Fruit fly (Drosophila melanogaster) whole organism, prepupa: ENCODE results near the gene lectin-37Db.

Experiments used
- CG10631 ChIP-seq: fragments of 200-800 bp; sonication (Bioruptor generic); optimal IDR thresholded peaks from 2 replicates; lab custom pipeline; 2016; ENCODE audit warnings: missing biosample characterization, missing genetic modification characterization
- CG10669 ChIP-seq: fragments of 200-800 bp; sonication (Bioruptor generic); optimal IDR thresholded peaks from 3 replicates; lab custom pipeline; 2018; ENCODE audit warnings: missing biosample characterization, mild to moderate bottlenecking, missing genetic modification characterization, moderate library complexity
- CG11294 ChIP-seq: fragments of 200-800 bp; sonication (Bioruptor generic); IDR thresholded peaks from 2 replicates; pipeline ENCODE4 v1.3.6; 2022; ENCODE audit warnings: missing biosample characterization, missing genetic modification characterization
- CG11762 ChIP-seq: fragments of 200-800 bp; sonication (Bioruptor generic); optimal IDR thresholded peaks from 3 replicates; lab custom pipeline; 2016; ENCODE audit warnings: missing biosample characterization, missing genetic modification characterization; ENCODE audit not compliant: insufficient read depth
- CG11902 ChIP-seq: fragments of 200-800 bp; sonication (Bioruptor generic); optimal IDR thresholded peaks from 3 replicates; lab custom pipeline; 2016; ENCODE audit warnings: missing biosample characterization, missing genetic modification characterization
- CG15336 ChIP-seq: fragments of 200-800 bp; sonication (Bioruptor generic); IDR thresholded peaks from 2 replicates; pipeline ENCODE4 v1.3.6; 2022; ENCODE audit warnings: missing biosample characterization, missing genetic modification characterization
- CG1621 ChIP-seq: fragments of 200-800 bp; sonication (Bioruptor generic); optimal IDR thresholded peaks from 3 replicates; lab custom pipeline; 2018; ENCODE audit warnings: missing biosample characterization, mild to moderate bottlenecking, missing genetic modification characterization
- CG16779 ChIP-seq: fragments of 200-800 bp; sonication (Bioruptor generic); optimal IDR thresholded peaks from 3 replicates; lab custom pipeline; 2017; ENCODE audit warnings: missing biosample characterization, mild to moderate bottlenecking, missing genetic modification characterization
- CG3032 ChIP-seq: fragments of 200-800 bp; optimal IDR thresholded peaks from 2 replicates; lab custom pipeline; 2019; ENCODE audit warnings: missing biosample characterization, mild to moderate bottlenecking, missing genetic modification characterization, moderate library complexity
- CG31627 ChIP-seq: fragments of 200-800 bp; sonication (Bioruptor generic); optimal IDR thresholded peaks from 3 replicates; lab custom pipeline; 2016; ENCODE audit warnings: missing biosample characterization, missing genetic modification characterization
- CG34406 ChIP-seq: fragments of 200-800 bp; sonication (Bioruptor generic); optimal IDR thresholded peaks from 3 replicates; lab custom pipeline; 2016; ENCODE audit warnings: missing biosample characterization, missing genetic modification characterization
- CG3919 ChIP-seq: fragments of 200-800 bp; sonication (Bioruptor generic); optimal IDR thresholded peaks from 3 replicates; lab custom pipeline; 2016; ENCODE audit warnings: missing biosample characterization, missing genetic modification characterization
- CG4318 ChIP-seq: fragments of 200-800 bp; sonication (Bioruptor generic); optimal IDR thresholded peaks from 3 replicates; lab custom pipeline; 2017; ENCODE audit warnings: missing biosample characterization, mild to moderate bottlenecking, missing genetic modification characterization
- CG6163 ChIP-seq: fragments of 200-800 bp; sonication (Bioruptor generic); IDR thresholded peaks from 3 replicates; pipeline ENCODE4 v1.3.6; 2022; ENCODE audit warnings: missing biosample characterization, missing genetic modification characterization
- CG6276 ChIP-seq: fragments of 200-800 bp; sonication (Bioruptor generic); optimal IDR thresholded peaks from 2 replicates; lab custom pipeline; 2017; ENCODE audit warnings: missing biosample characterization, mild to moderate bottlenecking, missing genetic modification characterization
- CG6808 ChIP-seq: fragments of 200-800 bp; sonication (Bioruptor generic); optimal IDR thresholded peaks from 3 replicates; lab custom pipeline; 2017; ENCODE audit warnings: missing biosample characterization, missing genetic modification characterization, mild to moderate bottlenecking, moderate library complexity, missing genetic modification reagents
- CG6854 ChIP-seq: fragments of 200-800 bp; sonication (Bioruptor generic); optimal IDR thresholded peaks from 2 replicates; lab custom pipeline; 2017; ENCODE audit warnings: missing biosample characterization, mild to moderate bottlenecking, missing genetic modification characterization
- CG8119 ChIP-seq: fragments of 200-800 bp; sonication (Bioruptor generic); IDR thresholded peaks from 3 replicates; pipeline ENCODE4 v1.3.6; 2022; ENCODE audit warnings: missing biosample characterization, missing genetic modification characterization
- CG8319 ChIP-seq: fragments of 200-800 bp; sonication (Bioruptor generic); optimal IDR thresholded peaks from 3 replicates; lab custom pipeline; 2016; ENCODE audit warnings: missing biosample characterization, missing genetic modification characterization
- CG8632 ChIP-seq: fragments of 200-800 bp; sonication (Bioruptor generic); optimal IDR thresholded peaks from 3 replicates; lab custom pipeline; 2016; ENCODE audit warnings: missing biosample characterization, missing genetic modification characterization
- CG9139 ChIP-seq: fragments of 200-800 bp; sonication (Bioruptor generic); optimal IDR thresholded peaks from 3 replicates; lab custom pipeline; 2017; ENCODE audit warnings: missing biosample characterization, mild to moderate bottlenecking, missing genetic modification characterization
- Eip75B ChIP-seq: fragments of 200-800 bp; sonication (Bioruptor generic); optimal IDR thresholded peaks from 3 replicates; lab custom pipeline; 2016; ENCODE audit warnings: missing biosample characterization, missing genetic modification characterization
- Eip78C ChIP-seq: fragments of 200-800 bp; sonication (Bioruptor generic); peaks from one replicate; lab custom pipeline; 2016; ENCODE audit warnings: missing biosample characterization, missing genetic modification characterization
- Eip93F ChIP-seq: fragments of 200-800 bp; sonication (Bioruptor generic); optimal IDR thresholded peaks from 2 replicates; lab custom pipeline; 2016; ENCODE audit warnings: missing biosample characterization, mild to moderate bottlenecking, missing genetic modification characterization
- Ets96B ChIP-seq: fragments of 200-800 bp; optimal IDR thresholded peaks from 2 replicates; lab custom pipeline; 2019; ENCODE audit warnings: missing biosample characterization, mild to moderate bottlenecking, missing genetic modification characterization, moderate library complexity
- Gug ChIP-seq: fragments of 200-800 bp; sonication (Bioruptor generic); IDR thresholded peaks from 2 replicates; pipeline ENCODE4 v1.3.6; 2022; ENCODE audit warnings: missing biosample characterization, missing genetic modification characterization
- Hr38 ChIP-seq: sonication (Bioruptor generic); optimal IDR thresholded peaks from 2 replicates; lab custom pipeline; 2016; ENCODE audit warnings: missing biosample characterization, missing genetic modification characterization
- Hr4 ChIP-seq: fragments of 200-800 bp; sonication (Bioruptor generic); optimal IDR thresholded peaks from 3 replicates; lab custom pipeline; 2016; ENCODE audit warnings: missing biosample characterization, missing genetic modification characterization
- Lpt ChIP-seq: fragments of 200-800 bp; sonication (Bioruptor generic); optimal IDR thresholded peaks from 3 replicates; lab custom pipeline; 2016; ENCODE audit warnings: missing biosample characterization, missing genetic modification characterization
- Met ChIP-seq: fragments of 200-800 bp; sonication (Bioruptor generic); optimal IDR thresholded peaks from 3 replicates; lab custom pipeline; 2016; ENCODE audit warnings: missing biosample characterization, missing genetic modification characterization
- Sox14 ChIP-seq: fragments of 200-800 bp; sonication (Bioruptor generic); optimal IDR thresholded peaks from 3 replicates; lab custom pipeline; 2016; ENCODE audit warnings: missing biosample characterization, missing genetic modification characterization
- Sox15 ChIP-seq: fragments of 200-800 bp; sonication (Bioruptor generic); optimal IDR thresholded peaks from 3 replicates; lab custom pipeline; 2016; ENCODE audit warnings: missing biosample characterization, missing genetic modification characterization
- acj6 ChIP-seq: fragments of 200-800 bp; sonication (Bioruptor generic); optimal IDR thresholded peaks from 3 replicates; lab custom pipeline; 2016; ENCODE audit warnings: missing biosample characterization, missing genetic modification characterization
- cyc ChIP-seq: fragments of 200-800 bp; sonication (Bioruptor generic); optimal IDR thresholded peaks from 3 replicates; lab custom pipeline; 2016; ENCODE audit warnings: missing biosample characterization, missing genetic modification characterization
- dac ChIP-seq: fragments of 200-800 bp; sonication (Bioruptor generic); optimal IDR thresholded peaks from 2 replicates; lab custom pipeline; 2017; ENCODE audit warnings: missing biosample characterization, mild to moderate bottlenecking, missing genetic modification characterization
- dsx ChIP-seq: fragments of 200-800 bp; optimal IDR thresholded peaks from 3 replicates; lab custom pipeline; 2019; ENCODE audit warnings: missing biosample characterization, mild to moderate bottlenecking, missing genetic modification characterization, moderate library complexity; ENCODE audit not compliant: poor library complexity, severe bottlenecking
- eg ChIP-seq: fragments of 200-800 bp; sonication (Bioruptor generic); IDR thresholded peaks from 3 replicates; pipeline ENCODE4 v1.3.6; 2022; ENCODE audit warnings: missing biosample characterization, missing genetic modification characterization
- esn ChIP-seq: fragments of 200-800 bp; sonication (Bioruptor generic); optimal IDR thresholded peaks from 2 replicates; lab custom pipeline; 2016; ENCODE audit warnings: missing biosample characterization, mild to moderate bottlenecking, missing genetic modification characterization, moderate library complexity
- fd85E ChIP-seq: fragments of 200-800 bp; sonication (Bioruptor generic); optimal IDR thresholded peaks from 3 replicates; lab custom pipeline; 2016; ENCODE audit warnings: missing biosample characterization, missing genetic modification characterization
- lz ChIP-seq: fragments of 200-800 bp; sonication (Bioruptor generic); optimal IDR thresholded peaks from 3 replicates; lab custom pipeline; 2016; ENCODE audit warnings: missing biosample characterization, missing genetic modification characterization
- pdm3 ChIP-seq: fragments of 200-800 bp; sonication (Bioruptor generic); optimal IDR thresholded peaks from 3 replicates; lab custom pipeline; 2016; ENCODE audit warnings: missing biosample characterization, missing genetic modification characterization
- salr ChIP-seq, 2 experiments: fragments of 200-800 bp; sonication (Bioruptor generic); optimal IDR thresholded peaks; 3 replicates each; lab custom pipeline; 2016 to 2018; ENCODE audit warnings: missing biosample characterization in 2 of 2, missing genetic modification characterization in 2 of 2, mild to moderate bottlenecking in 1 of 2
- ss ChIP-seq, 2 experiments: fragments of 200-800 bp; sonication (Bioruptor generic); optimal IDR thresholded peaks; 2 replicates in 1 of 2; 3 replicates in 1 of 2; lab custom pipeline; 2017 to 2018; ENCODE audit warnings: mild to moderate bottlenecking in 2 of 2, missing biosample characterization in 2 of 2, missing genetic modification characterization in 2 of 2, moderate library complexity in 1 of 2
- svp ChIP-seq: fragments of 200-800 bp; sonication (Bioruptor generic); peaks from one replicate; lab custom pipeline; 2016; ENCODE audit warnings: missing biosample characterization, missing genetic modification characterization
- topi ChIP-seq: fragments of 200-800 bp; sonication (Bioruptor generic); optimal IDR thresholded peaks from 3 replicates; lab custom pipeline; 2016; ENCODE audit warnings: missing biosample characterization, missing genetic modification characterization
- vri ChIP-seq: fragments of 200-800 bp; sonication (Bioruptor generic); optimal IDR thresholded peaks from 3 replicates; lab custom pipeline; 2016; ENCODE audit warnings: missing biosample characterization, mild to moderate bottlenecking, missing genetic modification characterization

lectin-37Db gene

DNA sequence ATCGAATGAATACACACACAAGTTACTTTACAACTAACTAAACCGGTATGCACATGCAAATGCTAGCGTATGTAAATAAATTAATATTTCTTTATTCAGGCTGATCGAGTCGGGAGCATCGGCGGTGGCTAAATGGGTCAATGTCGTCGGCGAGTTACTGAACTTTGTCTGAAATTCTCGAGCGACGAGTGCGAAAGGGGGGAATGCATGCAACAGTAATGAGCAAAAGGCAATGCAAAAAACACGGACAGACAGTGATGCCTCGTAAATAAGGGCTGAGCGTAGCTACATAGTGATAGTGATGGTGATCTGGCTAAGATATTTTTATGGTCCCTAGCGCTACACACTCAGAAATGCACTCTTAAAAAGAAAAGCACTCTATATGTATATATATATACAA is 21.9 kb downstream of the lectin-37Db start:
- TF ChIP-seq pdm3 (peak; percentile 54), CG11294 (GFP tag; lab: Robert Waterston, UW) (no peak), dsx (GFP tag; lab: Kevin White, UChicago) (peak; percentile 49), salr (GFP tag; optimal IDR thresholded peaks at IDR 0.05; lab: Kevin White, UChicago) (no peak), acj6 (GFP tag; lab: Kevin White, UChicago) (peak; percentile 7), CG6808 (GFP tag; lab: Kevin White, UChicago) (peak; percentile 31), CG11902 (GFP tag; lab: Kevin White, UChicago) (no peak), CG16779 (tag; lab: Kevin White, UChicago) (no peak), CG9139 (GFP tag; lab: Kevin White, UChicago) (no peak), Ets96B (tag; lab: Kevin White, UChicago) (peak; percentile 9), Eip75B (GFP tag; lab: Kevin White, UChicago) (peak; percentile 78), CG8319 (no peak), vri (peak; percentile 16), CG8119 (no peak), CG1621 (tag; lab: Kevin White, UChicago) (peak; percentile 28), CG3919 (GFP tag; lab: Kevin White, UChicago) (peak; percentile 6), CG6163 (GFP tag; lab: Robert Waterston, UW) (peak; percentile 91), CG10669 (GFP tag; lab: Kevin White, UChicago) (no peak), Sox15 (no peak), Eip93F (GFP tag; lab: Kevin White, UChicago) (no peak), CG3032 (peak; percentile 18), ss (GFP tag; optimal IDR thresholded peaks at IDR 0.05; lab: Kevin White, UChicago) (peak; percentile 14 to 58), dac (GFP tag; lab: Kevin White, UChicago) (no peak), CG8632 (GFP tag; lab: Kevin White, UChicago) (peak; percentile 30), svp (no peak), eg (GFP tag; lab: Robert Waterston, UW) (0 out of 3 replicates have a peak, but pooled peaks have one; percentile 34), CG15336 (GFP tag; lab: Robert Waterston, UW) (peak; percentile 25; the same call in 1 of the 2 replicates)

- TF ChIP-seq topi (no peak), CG11294 (GFP tag; lab: Robert Waterston, UW) (peak; percentile 16; the same call in 1 of the 2 replicates), CG8119 (peak; percentile 13; the same call in 1 of the 3 replicates), lz (GFP tag; lab: Kevin White, UChicago) (no peak), eg (GFP tag; lab: Robert Waterston, UW) (peak; percentile 37; the same call in 1 of the 3 replicates), CG10669 (GFP tag; lab: Kevin White, UChicago) (no peak), Sox15 (no peak), CG6163 (GFP tag; lab: Robert Waterston, UW) (peak; percentile 22), CG3919 (GFP tag; lab: Kevin White, UChicago) (no peak), Eip78C (GFP tag; lab: Kevin White, UChicago) (peak; percentile 76), CG11762 (GFP tag; lab: Kevin White, UChicago) (no peak), Gug (GFP tag; lab: Robert Waterston, UW) (peak; percentile 44; the same call in 1 of the 2 replicates), Hr4 (peak; percentile 12), cyc (no peak), CG11902 (GFP tag; lab: Kevin White, UChicago) (no peak), fd85E (GFP tag; lab: Kevin White, UChicago) (no peak), Sox14 (no peak)
Measured at dm6 chr2L:19441339-19441738, 22.5 kb downstream of the lectin-37Db start.

DNA sequence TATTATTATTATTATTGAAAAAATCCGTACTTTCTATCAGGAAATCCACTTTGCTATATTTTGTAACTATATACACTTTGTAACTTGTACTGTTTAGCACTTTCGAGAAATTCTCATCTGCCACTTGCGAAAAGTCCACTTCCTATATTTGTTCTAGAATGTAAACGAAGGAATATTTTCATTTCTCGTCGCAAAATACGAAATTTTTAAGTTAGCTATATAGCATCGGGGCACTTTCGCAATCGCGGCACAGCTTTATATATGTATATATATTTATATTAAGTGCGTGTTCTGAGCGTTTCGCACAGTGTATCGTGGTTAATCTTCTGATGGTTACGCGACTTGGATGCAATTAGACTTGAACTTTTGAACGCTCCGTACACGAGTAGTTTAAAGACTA is 22.9 kb downstream of the lectin-37Db start, which contains the start of gene RanGAP:
RanGAP (plus strand) TSS at position 169 of the 400 bp plus-strand sequence.
- no peak for TF ChIP-seq CG6854
- TF ChIP-seq CG9139 (GFP tag; lab: Kevin White, UChicago): no peak
- TF ChIP-seq CG31627 (GFP tag; lab: Kevin White, UChicago): no peak
- no peak for TF ChIP-seq acj6 (GFP tag; lab: Kevin White, UChicago)
- TF ChIP-seq CG6276: peak; percentile 60
- no peak for TF ChIP-seq CG34406 (GFP tag; lab: Kevin White, UChicago)
- no peak for TF ChIP-seq CG3919 (GFP tag; lab: Kevin White, UChicago)
- no peak for TF ChIP-seq topi
- TF ChIP-seq Eip78C (GFP tag; lab: Kevin White, UChicago): peak; percentile 24
- TF ChIP-seq Met (GFP tag; lab: Kevin White, UChicago): no peak
- 0 out of 3 replicates have a peak, but pooled peaks have one; percentile 39 for TF ChIP-seq eg (GFP tag; lab: Robert Waterston, UW)
- TF ChIP-seq CG10631 (GFP tag; lab: Kevin White, UChicago): no peak
- no peak for TF ChIP-seq esn (GFP tag; lab: Kevin White, UChicago)
- no peak for TF ChIP-seq dac (GFP tag; lab: Kevin White, UChicago)
- no peak for TF ChIP-seq Hr4
- no peak for TF ChIP-seq Lpt (GFP tag; lab: Kevin White, UChicago)
- TF ChIP-seq Eip93F (GFP tag; lab: Kevin White, UChicago): no peak
- TF ChIP-seq Sox14: no peak
- no peak for TF ChIP-seq Hr38
- TF ChIP-seq CG8319: no peak
- TF ChIP-seq CG6808 (GFP tag; lab: Kevin White, UChicago): peak; percentile 40
- peak; percentile 27 for TF ChIP-seq CG4318 (GFP tag; lab: Kevin White, UChicago)
- TF ChIP-seq Ets96B (tag; lab: Kevin White, UChicago): no peak
